Worm (Caenorhabditis elegans): ENCODE data around the gene str-236.

Gene str-236

ce11 chrV:1511537-1511936 is 16.3 kb downstream of the str-236 start, which contains the start of gene nhr-260:
TSS of gene nhr-260 (minus strand) at chrV:1511637.
- TF ChIP-seq chd-7 (tag; optimal IDR thresholded peaks at IDR 0.05) (no peak), rcor-1 (GFP tag; IDR thresholded peaks at IDR 0.05) (no peak), hlh-26 (GFP tag; conservative IDR thresholded peaks at IDR 0.05) (no peak), xnd-1 (tag; optimal IDR thresholded peaks at IDR 0.05) (no peak), T07F8.4 (tag; optimal IDR thresholded peaks at IDR 0.05) (no peak), ztf-6 (GFP tag; IDR thresholded peaks at IDR 0.05) (no peak), atf-7 (tag; optimal IDR thresholded peaks at IDR 0.05) (no peak), unc-130 (GFP tag; optimal IDR thresholded peaks at IDR 0.05) (no peak), Y79H2A.3 (GFP tag; conservative IDR thresholded peaks at IDR 0.05) (no peak), ztf-22 (GFP tag; optimal IDR thresholded peaks at IDR 0.05) (no peak), lir-1 (GFP tag; conservative IDR thresholded peaks at IDR 0.05) (no peak)

ce11 chrV:1505995-1506394 is 21.9 kb downstream of the str-236 start, which contains the start of gene sru-28:
TSS of gene sru-28 (plus strand) at chrV:1506295.
- TF ChIP-seq F22D6.2 (tag; optimal IDR thresholded peaks at IDR 0.05) (no peak), egrh-3 (GFP tag; IDR thresholded peaks at IDR 0.05) (no peak), nhr-179 (tag; optimal IDR thresholded peaks at IDR 0.05) (no peak)

- TF ChIP-seq ztf-6 (GFP tag; IDR thresholded peaks at IDR 0.05) (no peak), sdz-38 (tag; optimal IDR thresholded peaks at IDR 0.05) (no peak), B0336.3 (GFP tag; IDR thresholded peaks at IDR 0.05) (no peak), mxl-1 (tag; optimal IDR thresholded peaks at IDR 0.05) (no peak), ceh-100 (GFP tag; IDR thresholded peaks at IDR 0.05) (no peak), ztf-25 (GFP tag; IDR thresholded peaks at IDR 0.05) (no peak), hrde-1 (tag; optimal IDR thresholded peaks at IDR 0.05; ENCODE audit: borderline replicate concordance) (no peak), chd-7 (tag; optimal IDR thresholded peaks at IDR 0.05) (no peak), F22D6.2 (tag; optimal IDR thresholded peaks at IDR 0.05) (no peak), ZK185.1 (tag; optimal IDR thresholded peaks at IDR 0.05; ENCODE audit: poor library complexity, severe bottlenecking) (no peak), madf-6 (GFP tag; IDR thresholded peaks at IDR 0.05) (no peak), mel-28 (tag; optimal IDR thresholded peaks at IDR 0.05; ENCODE audit: borderline replicate concordance) (no peak), hmg-1.2 (GFP tag; IDR thresholded peaks at IDR 0.05) (no peak), repo-1 (tag; optimal IDR thresholded peaks at IDR 0.05) (no peak), pbrm-1 (GFP tag; IDR thresholded peaks at IDR 0.05) (no peak), nhr-179 (tag; optimal IDR thresholded peaks at IDR 0.05) (no peak)
Observed at ce11 chrV:1499140-1499539, 28.7 kb downstream of the str-236 start, which contains the start of gene sru-27. TSS of gene sru-27 (plus strand) at chrV:1499440.

- TF ChIP-seq ztf-18 (tag; optimal IDR thresholded peaks at IDR 0.05) (no peak), hlh-12 (tag; optimal IDR thresholded peaks at IDR 0.05) (no peak), aptf-2 (GFP tag; conservative IDR thresholded peaks at IDR 0.05) (no peak), efl-1 (GFP tag; optimal IDR thresholded peaks at IDR 0.05) (no peak), K11D2.4 (GFP tag; IDR thresholded peaks at IDR 0.05) (no peak)
Observed at ce11 chrV:1495752-1496151, 32.1 kb downstream of the str-236 start.

- no peak for TF ChIP-seq B0261.1 (tag; optimal IDR thresholded peaks at IDR 0.05)
- TF ChIP-seq nfya-1 (tag; optimal IDR thresholded peaks at IDR 0.05; ENCODE audit: borderline replicate concordance, insufficient read depth): no peak
- no peak for TF ChIP-seq Y67H2A.10 (GFP tag; conservative IDR thresholded peaks at IDR 0.05)
- TF ChIP-seq unc-62 (GFP tag; optimal IDR thresholded peaks at IDR 0.05): no peak
- no peak for TF ChIP-seq C17E4.6 (GFP tag; IDR thresholded peaks at IDR 0.05)
- no peak for TF ChIP-seq ekl-4 (GFP tag; IDR thresholded peaks at IDR 0.05)
- TF ChIP-seq F52B5.7 (tag; optimal IDR thresholded peaks at IDR 0.05): no peak
- no peak for TF ChIP-seq pbrm-1 (GFP tag; IDR thresholded peaks at IDR 0.05)
- TF ChIP-seq hmg-1.2 (GFP tag; IDR thresholded peaks at IDR 0.05): no peak
- no peak for TF ChIP-seq akir-1 (GFP tag; optimal IDR thresholded peaks at IDR 0.05)
- no peak for TF ChIP-seq F49E8.2 (tag; optimal IDR thresholded peaks at IDR 0.05; ENCODE audit: insufficient read depth)
- TF ChIP-seq attf-6 (GFP tag; IDR thresholded peaks at IDR 0.05): no peak
- no peak for TF ChIP-seq ama-1 (optimal IDR thresholded peaks at IDR 0.05)
- no peak for TF ChIP-seq ama-1 (GFP tag; optimal IDR thresholded peaks at IDR 0.05)
- no peak for TF ChIP-seq lin-40 (tag; optimal IDR thresholded peaks at IDR 0.05)
- no peak for TF ChIP-seq egl-18 (GFP tag; IDR thresholded peaks at IDR 0.05)
Observed at ce11 chrV:1495334-1495733, 32.6 kb downstream of the str-236 start, which contains the start of gene C38C3.3. TSS of gene C38C3.3 (plus strand) at chrV:1495634.
